Worm (Caenorhabditis elegans) whole organism, young adult: ENCODE measurements around the gene C17E7.12.

Experiments used
- C17E4.6 ChIP-seq: fragments of 200-800 bp; sonication (Bioruptor generic); IDR thresholded peaks from 2 replicates; pipeline ENCODE4 v1.3.6; 2022; ENCODE audit warnings: missing genetic modification reagents, missing genetic modification characterization, missing compliant biosample characterization
- F22D6.2 ChIP-seq: sonication (generic microtip); optimal IDR thresholded peaks from 2 replicates; lab custom pipeline; 2016; ENCODE audit warnings: mild to moderate bottlenecking, missing genetic modification characterization, missing compliant biosample characterization
- Y95B8A.8 ChIP-seq: fragments of 200-800 bp; sonication (Bioruptor generic); IDR thresholded peaks from 2 replicates; pipeline ENCODE4 v1.3.6; 2022; ENCODE audit warnings: missing genetic modification reagents, missing genetic modification characterization, missing compliant biosample characterization
- ZK185.1 ChIP-seq: sonication (generic microtip); optimal IDR thresholded peaks from 2 replicates; lab custom pipeline; 2016; ENCODE audit warnings: mild to moderate bottlenecking, missing genetic modification characterization, missing compliant biosample characterization; ENCODE audit not compliant: poor library complexity, severe bottlenecking
- ama-1 ChIP-seq, 3 experiments: fragments of 150-350 bp in 1 of 3; sonication (generic microtip) in 2 of 3; optimal IDR thresholded peaks; 2 replicates each; lab custom pipeline; 2014 to 2018; ENCODE audit warnings: missing biosample characterization in 2 of 3, missing genetic modification characterization in 2 of 3, missing genetic modification reagents in 2 of 3
- attf-6 ChIP-seq: fragments of 200-800 bp; sonication (Bioruptor generic); IDR thresholded peaks from 2 replicates; pipeline ENCODE4 v1.3.6; 2022; ENCODE audit warnings: missing genetic modification reagents, missing genetic modification characterization, missing compliant biosample characterization
- bed-1 ChIP-seq: fragments of 200-800 bp; sonication (Bioruptor generic); IDR thresholded peaks from 2 replicates; pipeline ENCODE4 v1.3.6; 2022; ENCODE audit warnings: missing genetic modification reagents, missing genetic modification characterization, missing compliant biosample characterization
- ets-4 ChIP-seq: fragments of 200-800 bp; sonication (Bioruptor generic); optimal IDR thresholded peaks from 2 replicates; lab custom pipeline; 2018; ENCODE audit warnings: mild to moderate bottlenecking, missing genetic modification characterization, missing compliant biosample characterization
- him-1 ChIP-seq: sonication (generic microtip); optimal IDR thresholded peaks from 2 replicates; lab custom pipeline; 2016; ENCODE audit warnings: missing genotype, missing genetic modification reagents, missing genetic modification characterization, missing compliant biosample characterization
- hsf-1 ChIP-seq: fragments of 200-800 bp; sonication (Bioruptor generic); IDR thresholded peaks from 2 replicates; pipeline ENCODE4 v1.3.6; 2022; ENCODE audit warnings: missing genetic modification reagents, missing genetic modification characterization, missing compliant biosample characterization
- let-526 ChIP-seq: fragments of 200-800 bp; sonication (Bioruptor generic); IDR thresholded peaks from 2 replicates; pipeline ENCODE4 v1.3.6; 2022; ENCODE audit warnings: missing genetic modification reagents, missing genetic modification characterization, missing compliant biosample characterization
- pha-4 ChIP-seq: fragments of 150-350 bp; sonication (generic microtip); optimal IDR thresholded peaks from 2 replicates; lab custom pipeline; 2014; ENCODE audit warnings: missing biosample characterization, missing genetic modification reagents, missing genetic modification characterization
- ztf-18 ChIP-seq: sonication (generic microtip); optimal IDR thresholded peaks from 2 replicates; lab custom pipeline; 2016; ENCODE audit warnings: missing genotype, mild to moderate bottlenecking, missing genetic modification characterization, missing compliant biosample characterization
- ztf-6 ChIP-seq: fragments of 200-800 bp; sonication (Bioruptor generic); IDR thresholded peaks from 2 replicates; pipeline ENCODE4 v1.3.6; 2022; ENCODE audit warnings: missing genetic modification reagents, missing genetic modification characterization, missing compliant biosample characterization

ce11 chrV:3902458-3903157 is 10.8 kb upstream of the C17E7.12 start, which contains the start of the genes str-229 and srh-190:
- TF ChIP-seq him-1 (tag; lab: Kevin White, UChicago) (no peak), Y95B8A.8 (no peak), hsf-1 (GFP tag; lab: Robert Waterston, UW) (no peak), C17E4.6 (no peak), ZK185.1 (tag; lab: Kevin White, UChicago) (no peak), pha-4 (no peak), ama-1 (optimal IDR thresholded peaks at IDR 0.05; lab: Kevin White, UChicago) (no peak), ama-1 (GFP tag; optimal IDR thresholded peaks at IDR 0.05; lab: Kevin White, UChicago) (no peak), ztf-6 (no peak), attf-6 (GFP tag; lab: Robert Waterston, UW) (no peak), ztf-18 (tag; lab: Kevin White, UChicago) (no peak), F22D6.2 (tag; lab: Kevin White, UChicago) (no peak), ets-4 (GFP tag; lab: Kevin White, UChicago) (no peak), let-526 (GFP tag; lab: Robert Waterston, UW) (no peak), bed-1 (no peak)
